Fruit fly (Drosophila melanogaster): ENCODE data around the gene Cpr67Fb.

dm6 chr3L:10942541-10942940, 48.6 kb downstream of the Cpr67Fb start:
- TF ChIP-seq CTCF (optimal IDR thresholded peaks at IDR 0.05): no peak
- no peak for TF ChIP-seq CG8478 (optimal IDR thresholded peaks at IDR 0.05)
